Worm (Caenorhabditis elegans) whole organism, midembryonic: ENCODE results near the gene cyn-7.

Experiments used
- T22C8.4 ChIP-seq: fragments of 200-800 bp; sonication (Bioruptor generic); IDR thresholded peaks from 2 replicates; pipeline ENCODE4 v1.3.6; 2022; ENCODE audit warnings: missing genetic modification characterization, missing compliant biosample characterization
- cog-1 ChIP-seq: sonication (generic microtip); optimal IDR thresholded peaks from 2 replicates; lab custom pipeline; 2016; ENCODE audit warnings: missing genetic modification characterization, missing compliant biosample characterization
- flt-1 ChIP-seq: fragments of 200-800 bp; sonication (Bioruptor generic); IDR thresholded peaks from 2 replicates; pipeline ENCODE4 v1.3.6; 2022; ENCODE audit warnings: missing genetic modification characterization, missing compliant biosample characterization
- klf-2 ChIP-seq: fragments of 200-800 bp; sonication (Bioruptor generic); conservative IDR thresholded peaks from 2 replicates; pipeline ENCODE4 v1.3.6; 2022; ENCODE audit warnings: missing genetic modification reagents, missing genetic modification characterization, missing compliant biosample characterization
- med-1 ChIP-seq: sonication (generic microtip); optimal IDR thresholded peaks from 2 replicates; lab custom pipeline; 2017; ENCODE audit warnings: missing genetic modification characterization, mild to moderate bottlenecking, missing compliant biosample characterization, antibody characterized with exemption, missing genetic modification reagents; ENCODE audit not compliant: insufficient read depth
- ref-1 ChIP-seq: fragments of 200-800 bp; sonication (Bioruptor generic); conservative IDR thresholded peaks from 2 replicates; pipeline ENCODE4 v1.3.6; 2022; ENCODE audit warnings: missing genetic modification reagents, missing genetic modification characterization, missing compliant biosample characterization
- tab-1 ChIP-seq: fragments of 200-800 bp; sonication (Bioruptor generic); IDR thresholded peaks from 2 replicates; pipeline ENCODE4 v1.3.6; 2022; ENCODE audit warnings: missing genetic modification characterization, missing compliant biosample characterization
- ztf-23 ChIP-seq: fragments of 200-800 bp; sonication (Bioruptor generic); IDR thresholded peaks from 2 replicates; pipeline ENCODE4 v1.3.6; 2022; ENCODE audit warnings: missing genetic modification reagents, missing genetic modification characterization, missing compliant biosample characterization
- ztf-29 ChIP-seq: fragments of 200-800 bp; sonication (Bioruptor generic); IDR thresholded peaks from 2 replicates; pipeline ENCODE4 v1.3.6; 2022; ENCODE audit warnings: missing genetic modification reagents, missing genetic modification characterization, missing compliant biosample characterization

cyn-7 gene

DNA sequence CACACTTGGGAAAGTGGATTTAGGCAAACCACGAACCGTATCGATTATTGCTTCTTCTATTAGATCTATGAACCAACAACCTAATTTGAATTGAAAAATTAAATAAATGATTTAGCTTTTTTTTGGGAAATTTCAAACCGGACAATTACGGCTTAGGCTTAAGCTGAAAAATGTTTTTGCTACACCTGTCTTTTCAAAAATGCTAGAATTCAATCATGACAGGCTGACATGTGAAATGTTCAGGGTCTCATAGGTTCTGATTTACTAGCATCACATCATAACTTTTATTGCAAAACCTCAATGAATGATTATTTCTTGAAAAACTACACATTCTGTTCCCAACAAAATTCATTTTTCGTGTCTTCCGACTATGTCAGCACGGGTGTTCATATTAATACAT, 33.9 kb downstream of the cyn-7 start, which contains the start of gene srh-55:
Gene srh-55 (plus strand): TSS at position 301 of the 400 bp plus-strand sequence.
- TF ChIP-seq T22C8.4 (GFP tag; lab: Robert Waterston, UW) = no peak
- no peak for TF ChIP-seq med-1 (GFP tag; lab: Kevin White, UChicago)
- TF ChIP-seq ztf-23 (GFP tag; lab: Robert Waterston, UW) = no peak
- no peak for TF ChIP-seq ztf-29 (GFP tag; lab: Robert Waterston, UW)
- no peak for TF ChIP-seq klf-2
- no peak for TF ChIP-seq cog-1 (tag; lab: Kevin White, UChicago)
- TF ChIP-seq tab-1 (GFP tag; lab: Robert Waterston, UW) = no peak
- no peak for TF ChIP-seq ref-1 (GFP tag; lab: Robert Waterston, UW)
- no peak for TF ChIP-seq flt-1

ce11 chrV:15152010-15152409, 35.2 kb downstream of the cyn-7 start:
- TF ChIP-seq T22C8.4 (GFP tag; lab: Robert Waterston, UW) (no peak), cog-1 (tag; lab: Kevin White, UChicago) (no peak), ref-1 (GFP tag; lab: Robert Waterston, UW) (no peak), flt-1 (no peak), ztf-23 (GFP tag; lab: Robert Waterston, UW) (no peak)

DNA sequence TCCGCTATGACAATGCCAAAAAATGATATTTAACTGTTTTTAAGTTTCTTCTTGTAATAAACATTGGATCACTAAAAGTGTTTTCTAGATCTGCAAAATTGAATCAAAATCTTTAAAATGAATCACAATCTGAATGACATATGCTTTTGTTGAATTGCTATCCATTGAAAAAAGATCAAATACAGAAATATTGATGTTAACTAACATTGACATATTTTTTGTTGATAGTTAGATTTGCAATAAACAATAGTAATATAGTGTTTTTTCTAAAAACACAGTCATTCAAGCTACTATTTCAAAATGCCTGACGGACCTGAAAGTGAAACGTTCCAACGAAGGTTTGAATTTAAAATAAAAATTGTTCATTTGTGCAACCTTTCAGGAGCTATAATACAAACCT, 36.5 kb downstream of the cyn-7 start, which contains the start of gene T09F5.2:
Gene T09F5.2 (plus strand): TSS at position 301 of the 400 bp plus-strand sequence.
- TF ChIP-seq cog-1 (tag; lab: Kevin White, UChicago) (no peak), tab-1 (GFP tag; lab: Robert Waterston, UW) (no peak), ztf-29 (GFP tag; lab: Robert Waterston, UW) (no peak), ref-1 (GFP tag; lab: Robert Waterston, UW) (no peak), klf-2 (no peak), ztf-23 (GFP tag; lab: Robert Waterston, UW) (no peak), flt-1 (no peak), T22C8.4 (GFP tag; lab: Robert Waterston, UW) (no peak), med-1 (GFP tag; lab: Kevin White, UChicago) (no peak)

DNA sequence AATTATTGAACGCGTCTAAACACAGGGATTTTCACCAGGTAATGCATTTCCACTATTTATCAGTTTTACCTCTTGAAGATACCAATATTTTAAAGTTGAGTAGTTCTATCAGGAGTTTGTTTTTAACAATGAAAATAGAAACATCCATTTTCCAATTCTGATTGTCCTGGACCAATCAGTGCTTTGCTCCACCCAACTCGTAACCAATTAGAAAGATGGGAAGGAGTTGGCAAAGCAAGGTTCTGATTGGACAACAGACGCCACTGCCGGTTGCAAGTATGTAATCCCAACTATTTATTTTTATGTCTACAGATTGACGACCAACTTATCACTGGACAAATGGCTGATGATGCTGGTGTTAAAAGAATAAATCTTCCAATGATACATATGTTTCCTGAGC, 37.0 kb downstream of the cyn-7 start:
- TF ChIP-seq flt-1 (no peak), ztf-29 (GFP tag; lab: Robert Waterston, UW) (no peak), tab-1 (GFP tag; lab: Robert Waterston, UW) (no peak), ztf-23 (GFP tag; lab: Robert Waterston, UW) (no peak), cog-1 (tag; lab: Kevin White, UChicago) (no peak), T22C8.4 (GFP tag; lab: Robert Waterston, UW) (no peak), med-1 (GFP tag; lab: Kevin White, UChicago) (no peak), ref-1 (GFP tag; lab: Robert Waterston, UW) (no peak), klf-2 (no peak)

ce11 chrV:15148800-15149199, 38.4 kb downstream of the cyn-7 start, which contains the start of gene T09F5.1:
TSS of gene T09F5.1 (plus strand) at chrV:15149100.
- TF ChIP-seq T22C8.4 (GFP tag; lab: Robert Waterston, UW) = no peak
- TF ChIP-seq flt-1 = no peak
- no peak for TF ChIP-seq ztf-29 (GFP tag; lab: Robert Waterston, UW)
- TF ChIP-seq ref-1 (GFP tag; lab: Robert Waterston, UW) = no peak
- no peak for TF ChIP-seq klf-2
- TF ChIP-seq cog-1 (tag; lab: Kevin White, UChicago) = no peak
- no peak for TF ChIP-seq med-1 (GFP tag; lab: Kevin White, UChicago)
- no peak for TF ChIP-seq tab-1 (GFP tag; lab: Robert Waterston, UW)
- no peak for TF ChIP-seq ztf-23 (GFP tag; lab: Robert Waterston, UW)

ce11 chrV:15147776-15148175, 39.4 kb downstream of the cyn-7 start, which contains the start of gene T09F5.20:
TSS of gene T09F5.20 (minus strand) at chrV:15147876.
- TF ChIP-seq ztf-29 (GFP tag; lab: Robert Waterston, UW) (no peak), cog-1 (tag; lab: Kevin White, UChicago) (no peak), ref-1 (GFP tag; lab: Robert Waterston, UW) (no peak), flt-1 (no peak), T22C8.4 (GFP tag; lab: Robert Waterston, UW) (no peak), klf-2 (no peak), tab-1 (GFP tag; lab: Robert Waterston, UW) (no peak), ztf-23 (GFP tag; lab: Robert Waterston, UW) (no peak), med-1 (GFP tag; lab: Kevin White, UChicago) (no peak)

DNA sequence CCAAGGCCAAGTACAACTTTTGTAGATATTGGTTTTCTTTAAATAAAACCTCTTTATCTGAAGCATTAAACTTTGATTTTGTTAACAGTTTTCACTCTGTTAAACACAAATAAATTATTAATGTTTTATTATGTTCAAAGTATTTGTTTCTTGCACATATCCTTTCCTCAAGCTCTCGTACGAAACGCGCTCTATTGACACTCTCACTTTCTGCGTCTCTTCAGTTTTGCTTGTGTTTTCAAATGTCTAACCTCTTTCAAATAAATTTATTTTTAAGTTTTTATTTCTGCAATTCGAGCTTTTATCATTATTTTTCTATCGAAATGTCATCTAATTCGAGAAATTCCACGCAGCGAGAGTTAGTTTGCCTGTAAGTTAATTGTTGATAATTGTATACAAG, 43.4 kb downstream of the cyn-7 start, which contains the start of gene K08F9.4:
Gene K08F9.4 (plus strand): TSS at position 222 of the 400 bp plus-strand sequence.
- TF ChIP-seq tab-1 (GFP tag; lab: Robert Waterston, UW) (no peak), cog-1 (tag; lab: Kevin White, UChicago) (no peak), klf-2 (no peak), T22C8.4 (GFP tag; lab: Robert Waterston, UW) (no peak), med-1 (GFP tag; lab: Kevin White, UChicago) (no peak), ztf-29 (GFP tag; lab: Robert Waterston, UW) (no peak), ztf-23 (GFP tag; lab: Robert Waterston, UW) (no peak), flt-1 (no peak), ref-1 (GFP tag; lab: Robert Waterston, UW) (no peak)

ce11 chrV:15143285-15143684, 43.9 kb downstream of the cyn-7 start, which contains the start of gene K08F9.1:
TSS of gene K08F9.1 (minus strand) at chrV:15143385.
- TF ChIP-seq ztf-29 (GFP tag; lab: Robert Waterston, UW) (no peak), tab-1 (GFP tag; lab: Robert Waterston, UW) (no peak), klf-2 (no peak), flt-1 (no peak), med-1 (GFP tag; lab: Kevin White, UChicago) (no peak), cog-1 (tag; lab: Kevin White, UChicago) (no peak), ref-1 (GFP tag; lab: Robert Waterston, UW) (no peak), T22C8.4 (GFP tag; lab: Robert Waterston, UW) (no peak), ztf-23 (GFP tag; lab: Robert Waterston, UW) (no peak)

ce11 chrV:15140247-15140646, 46.9 kb downstream of the cyn-7 start, which contains the start of gene K08F9.3:
TSS of gene K08F9.3 (plus strand) at chrV:15140547.
- TF ChIP-seq ztf-23 (GFP tag; lab: Robert Waterston, UW) = no peak
- no peak for TF ChIP-seq ref-1 (GFP tag; lab: Robert Waterston, UW)
- no peak for TF ChIP-seq klf-2
- TF ChIP-seq T22C8.4 (GFP tag; lab: Robert Waterston, UW) = no peak
- TF ChIP-seq med-1 (GFP tag; lab: Kevin White, UChicago) = no peak
- TF ChIP-seq tab-1 (GFP tag; lab: Robert Waterston, UW) = no peak
- TF ChIP-seq flt-1 = no peak
- no peak for TF ChIP-seq cog-1 (tag; lab: Kevin White, UChicago)
